Worm (Caenorhabditis elegans) whole organism, late embryonic: ENCODE data around the gene pqn-41.
A peak's percentile ranks its signal among the peaks of the same experiment; 100 is the strongest.

Experiments
- F13H6.1 ChIP-seq: sonication (generic microtip); optimal IDR thresholded peaks from 2 replicates; lab custom pipeline; 2016; ENCODE audit warnings: missing genetic modification characterization, missing compliant biosample characterization
- K02D7.2 ChIP-seq: sonication (generic microtip); optimal IDR thresholded peaks from 2 replicates; lab custom pipeline; 2017; ENCODE audit warnings: mild to moderate bottlenecking, missing genetic modification characterization, missing compliant biosample characterization
- K09A11.1 ChIP-seq: sonication (generic microtip); optimal IDR thresholded peaks from 2 replicates; lab custom pipeline; 2017; ENCODE audit warnings: antibody characterized with exemption, mild to moderate bottlenecking, missing genetic modification characterization, missing compliant biosample characterization; ENCODE audit not compliant: insufficient read depth
- Y22D7AL.16 ChIP-seq: sonication (generic microtip); optimal IDR thresholded peaks from 2 replicates; lab custom pipeline; 2016; ENCODE audit warnings: missing genetic modification characterization, missing compliant biosample characterization
- ahr-1 ChIP-seq: sonication (generic microtip); optimal IDR thresholded peaks from 2 replicates; lab custom pipeline; 2016; ENCODE audit warnings: missing genetic modification characterization, missing compliant biosample characterization
- ama-1 ChIP-seq: fragments of 150-350 bp; optimal IDR thresholded peaks from 2 replicates; lab custom pipeline; 2014
- ceh-14 ChIP-seq: sonication (generic microtip); optimal IDR thresholded peaks from 2 replicates; lab custom pipeline; 2016; ENCODE audit warnings: missing genotype, missing genetic modification characterization, missing compliant biosample characterization
- ceh-18 ChIP-seq: sonication (generic microtip); optimal IDR thresholded peaks from 2 replicates; lab custom pipeline; 2016; ENCODE audit warnings: missing genetic modification characterization, missing compliant biosample characterization
- ceh-19 ChIP-seq: fragments of 200-800 bp; sonication (Bioruptor generic); optimal IDR thresholded peaks from 2 replicates; lab custom pipeline; 2018; ENCODE audit warnings: mild to moderate bottlenecking, missing genetic modification characterization, missing compliant biosample characterization
- ceh-2 ChIP-seq: sonication (generic microtip); optimal IDR thresholded peaks from 2 replicates; lab custom pipeline; 2016; ENCODE audit warnings: missing genotype, missing genetic modification characterization, missing compliant biosample characterization
- ceh-22 ChIP-seq: sonication (generic microtip); optimal IDR thresholded peaks from 2 replicates; lab custom pipeline; 2017; ENCODE audit warnings: missing biosample characterization, missing genetic modification characterization
- ceh-24 ChIP-seq: sonication (generic microtip); optimal IDR thresholded peaks from 2 replicates; lab custom pipeline; 2016; ENCODE audit warnings: mild to moderate bottlenecking, missing genetic modification characterization, missing compliant biosample characterization
- ceh-30 ChIP-seq: fragments of 150-350 bp; optimal IDR thresholded peaks from 2 replicates; lab custom pipeline; 2014; ENCODE audit warnings: missing biosample characterization, missing genetic modification characterization
- ceh-31 ChIP-seq: sonication (generic microtip); optimal IDR thresholded peaks from 2 replicates; lab custom pipeline; 2016; ENCODE audit warnings: missing genetic modification characterization, missing compliant biosample characterization
- ceh-48 ChIP-seq: sonication (generic microtip); optimal IDR thresholded peaks from 2 replicates; lab custom pipeline; 2016; ENCODE audit warnings: missing genetic modification characterization, inconsistent platforms, missing compliant biosample characterization
- ceh-9 ChIP-seq: sonication (generic microtip); optimal IDR thresholded peaks from 2 replicates; lab custom pipeline; 2016; ENCODE audit warnings: mild to moderate bottlenecking, missing genetic modification characterization, inconsistent platforms, missing compliant biosample characterization
- che-1 ChIP-seq: sonication (generic microtip); optimal IDR thresholded peaks from 2 replicates; lab custom pipeline; 2016; ENCODE audit warnings: mild to moderate bottlenecking, missing genetic modification characterization, missing compliant biosample characterization
- dmd-4 ChIP-seq: sonication (generic microtip); optimal IDR thresholded peaks from 2 replicates; lab custom pipeline; 2016; ENCODE audit warnings: borderline replicate concordance, missing genetic modification characterization, missing compliant biosample characterization
- dve-1 ChIP-seq: sonication (generic microtip); optimal IDR thresholded peaks from 2 replicates; lab custom pipeline; 2017; ENCODE audit warnings: antibody characterized with exemption, mild to moderate bottlenecking, missing genetic modification characterization, missing compliant biosample characterization
- elt-2 ChIP-seq: sonication (generic microtip); optimal IDR thresholded peaks from 2 replicates; lab custom pipeline; 2016; ENCODE audit warnings: missing genetic modification reagents, missing genetic modification characterization, missing compliant biosample characterization
- elt-4 ChIP-seq: sonication (generic microtip); optimal IDR thresholded peaks from 2 replicates; lab custom pipeline; 2016; ENCODE audit warnings: missing genetic modification characterization, missing compliant biosample characterization
- ets-4 ChIP-seq: sonication (generic microtip); optimal IDR thresholded peaks from 2 replicates; lab custom pipeline; 2016; ENCODE audit warnings: missing genetic modification characterization, missing compliant biosample characterization
- eyg-1 ChIP-seq: sonication (generic microtip); optimal IDR thresholded peaks from 2 replicates; lab custom pipeline; 2016; ENCODE audit warnings: missing genotype, missing genetic modification characterization, missing compliant biosample characterization
- fax-1 ChIP-seq: sonication (generic microtip); optimal IDR thresholded peaks from 2 replicates; lab custom pipeline; 2016; ENCODE audit warnings: missing genotype, missing genetic modification characterization, missing compliant biosample characterization
- fkh-10 ChIP-seq: fragments of 150-350 bp; optimal IDR thresholded peaks from 2 replicates; lab custom pipeline; 2014; ENCODE audit warnings: missing biosample characterization, missing genetic modification reagents, missing genetic modification characterization
- fkh-6 ChIP-seq: sonication (generic microtip); optimal IDR thresholded peaks from 2 replicates; lab custom pipeline; 2016; ENCODE audit warnings: missing genetic modification characterization, missing compliant biosample characterization
- gmeb-2 ChIP-seq: sonication (generic microtip); optimal IDR thresholded peaks from 2 replicates; lab custom pipeline; 2016; ENCODE audit warnings: missing genetic modification characterization, inconsistent platforms, missing compliant biosample characterization
- hlh-13 ChIP-seq: fragments of 200-800 bp; sonication (Bioruptor generic); optimal IDR thresholded peaks from 2 replicates; lab custom pipeline; 2018; ENCODE audit warnings: mild to moderate bottlenecking, missing genetic modification characterization, missing compliant biosample characterization
- hlh-15 ChIP-seq: sonication (generic microtip); optimal IDR thresholded peaks from 2 replicates; lab custom pipeline; 2016; ENCODE audit warnings: missing genetic modification characterization, missing compliant biosample characterization
- hlh-30 ChIP-seq: sonication (generic microtip); optimal IDR thresholded peaks from 2 replicates; lab custom pipeline; 2017; ENCODE audit warnings: antibody characterized with exemption, missing genetic modification characterization, missing compliant biosample characterization; ENCODE audit not compliant: insufficient read depth
- hlh-6 ChIP-seq: sonication (generic microtip); optimal IDR thresholded peaks from 2 replicates; lab custom pipeline; 2016; ENCODE audit warnings: missing genotype, missing genetic modification characterization, missing compliant biosample characterization
- hlh-8 ChIP-seq: sonication (generic microtip); optimal IDR thresholded peaks from 2 replicates; lab custom pipeline; 2016; ENCODE audit warnings: missing genotype, missing genetic modification characterization, missing compliant biosample characterization
- lin-11 ChIP-seq: fragments of 200-800 bp; sonication (Bioruptor generic); optimal IDR thresholded peaks from 2 replicates; lab custom pipeline; 2018; ENCODE audit warnings: mild to moderate bottlenecking, missing genetic modification characterization, missing compliant biosample characterization
- madf-2 ChIP-seq: sonication (generic microtip); optimal IDR thresholded peaks from 2 replicates; lab custom pipeline; 2017; ENCODE audit warnings: missing genetic modification characterization, missing compliant biosample characterization
- nfya-1 ChIP-seq: sonication (generic microtip); optimal IDR thresholded peaks from 2 replicates; lab custom pipeline; 2017; ENCODE audit warnings: missing genetic modification characterization, mild to moderate bottlenecking, missing compliant biosample characterization, antibody characterized with exemption, moderate library complexity
- nhr-11 ChIP-seq: fragments of 150-350 bp; optimal IDR thresholded peaks from 2 replicates; lab custom pipeline; 2014; ENCODE audit warnings: missing biosample characterization, missing genetic modification characterization
- nhr-232 ChIP-seq: sonication (generic microtip); optimal IDR thresholded peaks from 2 replicates; lab custom pipeline; 2016; ENCODE audit warnings: missing genetic modification characterization, missing compliant biosample characterization
- odd-2 ChIP-seq: sonication (generic microtip); optimal IDR thresholded peaks from 2 replicates; lab custom pipeline; 2017; ENCODE audit warnings: antibody characterized with exemption, mild to moderate bottlenecking, missing genetic modification characterization, missing compliant biosample characterization
- pag-3 ChIP-seq: sonication (generic microtip); optimal IDR thresholded peaks from 2 replicates; lab custom pipeline; 2016; ENCODE audit warnings: missing compliant biosample characterization, missing genetic modification characterization, borderline replicate concordance
- pat-9 ChIP-seq: fragments of 200-800 bp; sonication (Bioruptor generic); optimal IDR thresholded peaks from 2 replicates; lab custom pipeline; 2018; ENCODE audit warnings: mild to moderate bottlenecking, missing genetic modification characterization, moderate library complexity, missing compliant biosample characterization
- pha-2 ChIP-seq: sonication (generic microtip); optimal IDR thresholded peaks from 2 replicates; lab custom pipeline; 2017; ENCODE audit warnings: mild to moderate bottlenecking, missing genetic modification characterization, missing compliant biosample characterization
- pha-4 ChIP-seq: fragments of 150-350 bp; optimal IDR thresholded peaks from 2 replicates; lab custom pipeline; 2018; ENCODE audit warnings: missing biosample characterization, missing genetic modification reagents, missing genetic modification characterization
- pqm-1 ChIP-seq: sonication (generic microtip); optimal IDR thresholded peaks from 2 replicates; lab custom pipeline; 2016; ENCODE audit warnings: missing genetic modification characterization, missing compliant biosample characterization
- pros-1 ChIP-seq: fragments of 150-350 bp; optimal IDR thresholded peaks from 2 replicates; lab custom pipeline; 2014; ENCODE audit warnings: missing biosample characterization, missing genetic modification reagents, missing genetic modification characterization
- ref-2 ChIP-seq: sonication (generic microtip); optimal IDR thresholded peaks from 2 replicates; lab custom pipeline; 2016; ENCODE audit warnings: missing genetic modification characterization, missing compliant biosample characterization
- sox-4 ChIP-seq: sonication (generic microtip); optimal IDR thresholded peaks from 2 replicates; lab custom pipeline; 2017; ENCODE audit warnings: mild to moderate bottlenecking, missing genetic modification characterization, inconsistent platforms, missing compliant biosample characterization
- syd-9 ChIP-seq: sonication (generic microtip); optimal IDR thresholded peaks from 2 replicates; lab custom pipeline; 2016; ENCODE audit warnings: mild to moderate bottlenecking, missing genetic modification characterization, moderate library complexity, missing compliant biosample characterization
- tbx-7 ChIP-seq: sonication (generic microtip); optimal IDR thresholded peaks from 2 replicates; lab custom pipeline; 2016; ENCODE audit warnings: missing genotype, missing genetic modification characterization, missing compliant biosample characterization
- ttx-3 ChIP-seq: sonication (generic microtip); optimal IDR thresholded peaks from 2 replicates; lab custom pipeline; 2016; ENCODE audit warnings: missing genetic modification reagents, missing genetic modification characterization, missing compliant biosample characterization
- unc-42 ChIP-seq: sonication (generic microtip); optimal IDR thresholded peaks from 2 replicates; lab custom pipeline; 2016; ENCODE audit warnings: missing genotype, missing genetic modification characterization, missing compliant biosample characterization
- unc-86 ChIP-seq: sonication (generic microtip); optimal IDR thresholded peaks from 2 replicates; lab custom pipeline; 2016; ENCODE audit warnings: missing genetic modification characterization, missing compliant biosample characterization
- zip-5 ChIP-seq: sonication (generic microtip); optimal IDR thresholded peaks from 2 replicates; lab custom pipeline; 2016; ENCODE audit warnings: missing genetic modification characterization, missing compliant biosample characterization
- ztf-16 ChIP-seq: sonication (generic microtip); optimal IDR thresholded peaks from 2 replicates; lab custom pipeline; 2017; ENCODE audit warnings: missing genetic modification characterization, missing compliant biosample characterization

pqn-41 gene

ce11 chrIII:1925048-1925537 lies 19.3 kb downstream of the pqn-41 start (continued):
- TF ChIP-seq fkh-10 (GFP tag; lab: Kevin White, UChicago) (peak; percentile 1), ttx-3 (tag; lab: Kevin White, UChicago) (no peak), nhr-232 (tag; lab: Kevin White, UChicago) (no peak), tbx-7 (tag; lab: Kevin White, UChicago) (peak; percentile 41), unc-42 (tag; lab: Kevin White, UChicago) (peak; percentile 64), lin-11 (tag; lab: Kevin White, UChicago) (peak; percentile 23), Y22D7AL.16 (tag; lab: Kevin White, UChicago) (no peak), che-1 (tag; lab: Kevin White, UChicago) (no peak), ceh-2 (tag; lab: Kevin White, UChicago) (peak; percentile 55), ceh-14 (tag; lab: Kevin White, UChicago) (peak; percentile 66), fax-1 (tag; lab: Kevin White, UChicago) (peak; percentile 51), hlh-15 (tag; lab: Kevin White, UChicago) (no peak), pha-2 (peak; percentile 50), pha-4 (tag; lab: Kevin White, UChicago) (no peak), eyg-1 (tag; lab: Kevin White, UChicago) (peak; percentile 51), pag-3 (tag; lab: Kevin White, UChicago) (peak; percentile 54), zip-5 (tag; lab: Kevin White, UChicago) (peak; percentile 23), ceh-22 (no peak), pros-1 (peak; percentile 69), sox-4 (tag; lab: Kevin White, UChicago) (peak; percentile 51), hlh-6 (no peak), nhr-11 (tag; lab: Kevin White, UChicago) (no peak), ceh-30 (tag; lab: Kevin White, UChicago) (peak; percentile 78), ceh-18 (tag; lab: Kevin White, UChicago) (peak; percentile 98), ztf-16 (tag; lab: Kevin White, UChicago) (no peak), syd-9 (tag; lab: Kevin White, UChicago) (peak; percentile 64), K02D7.2 (tag; lab: Kevin White, UChicago) (no peak), ceh-24 (no peak), ceh-19 (GFP tag; lab: Kevin White, UChicago) (peak; percentile 1), ceh-48 (no peak), madf-2 (tag; lab: Kevin White, UChicago) (peak; percentile 60), K09A11.1 (tag; lab: Kevin White, UChicago) (peak; percentile 82), fkh-6 (no peak), nfya-1 (tag; lab: Kevin White, UChicago) (peak; percentile 96), unc-86 (tag; lab: Kevin White, UChicago) (peak; percentile 64), dve-1 (peak; percentile 92), hlh-13 (GFP tag; lab: Kevin White, UChicago) (no peak), gmeb-2 (no peak), hlh-8 (tag; lab: Kevin White, UChicago) (peak; percentile 73), ref-2 (tag; lab: Kevin White, UChicago) (peak; percentile 94), dmd-4 (tag; lab: Kevin White, UChicago) (peak; percentile 40), F13H6.1 (peak; percentile 95), pqm-1 (tag; lab: Kevin White, UChicago) (peak; percentile 65), ahr-1 (no peak), pat-9 (tag; lab: Kevin White, UChicago) (peak; percentile 44), ama-1 (no peak), elt-4 (tag; lab: Kevin White, UChicago) (no peak), ceh-9 (tag; lab: Kevin White, UChicago) (no peak), ets-4 (tag; lab: Kevin White, UChicago) (peak; percentile 81), ceh-31 (tag; lab: Kevin White, UChicago) (peak; percentile 87), odd-2 (no peak), elt-2 (peak; percentile 83), hlh-30 (tag; lab: Kevin White, UChicago) (peak; percentile 84)
- TF ChIP-seq, all 69 proteins: peak for 41
